Worm (Caenorhabditis elegans): ENCODE data around the gene W09H1.1.

DNA sequence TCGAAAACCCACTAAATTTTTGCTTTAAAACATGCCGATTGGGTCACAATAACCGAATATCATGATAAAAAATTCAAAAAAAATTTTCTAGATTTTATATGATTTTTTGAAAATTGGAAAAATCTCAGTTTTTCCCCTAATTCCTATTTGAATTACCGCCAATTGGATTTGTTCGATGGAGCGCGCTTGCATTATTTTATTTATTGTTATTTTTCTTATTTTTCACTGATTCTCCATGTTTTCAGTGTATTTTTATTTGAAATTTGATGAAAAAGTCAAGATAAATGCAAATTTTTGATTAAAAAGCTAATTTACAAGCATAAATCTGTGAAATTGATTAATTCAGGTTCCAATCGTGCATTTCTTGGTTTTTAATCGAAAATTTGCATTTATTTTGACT lies 6.7 kb upstream of the W09H1.1 start:
- TF ChIP-seq nhr-237 (tag; optimal IDR thresholded peaks at IDR 0.05) (no peak), elt-2 (tag; optimal IDR thresholded peaks at IDR 0.05) (no peak), C34B4.2 (tag; optimal IDR thresholded peaks at IDR 0.05) (no peak), ztf-4 (tag; optimal IDR thresholded peaks at IDR 0.05) (no peak), lin-13 (GFP tag; optimal IDR thresholded peaks at IDR 0.05) (no peak), ztf-11 (tag; optimal IDR thresholded peaks at IDR 0.05) (no peak)
